Worm (Caenorhabditis elegans) whole organism, early embryonic: ENCODE results near the gene C02F5.3.

Experiments
- ama-1 ChIP-seq: fragments of 150-350 bp; optimal IDR thresholded peaks from 2 replicates; lab custom pipeline; 2014
- flt-1 ChIP-seq: fragments of 200-800 bp; sonication (Bioruptor generic); IDR thresholded peaks from 2 replicates; pipeline ENCODE4 v1.3.6; 2022; ENCODE audit warnings: missing genetic modification characterization, missing compliant biosample characterization
- hmg-4 ChIP-seq: fragments of 200-800 bp; sonication (Bioruptor generic); optimal IDR thresholded peaks from 2 replicates; lab custom pipeline; 2018; ENCODE audit warnings: mild to moderate bottlenecking, missing genetic modification characterization, missing compliant biosample characterization
- hnd-1 ChIP-seq: sonication (generic microtip); optimal IDR thresholded peaks from 2 replicates; lab custom pipeline; 2016; ENCODE audit warnings: missing genetic modification characterization, missing compliant biosample characterization

DNA sequence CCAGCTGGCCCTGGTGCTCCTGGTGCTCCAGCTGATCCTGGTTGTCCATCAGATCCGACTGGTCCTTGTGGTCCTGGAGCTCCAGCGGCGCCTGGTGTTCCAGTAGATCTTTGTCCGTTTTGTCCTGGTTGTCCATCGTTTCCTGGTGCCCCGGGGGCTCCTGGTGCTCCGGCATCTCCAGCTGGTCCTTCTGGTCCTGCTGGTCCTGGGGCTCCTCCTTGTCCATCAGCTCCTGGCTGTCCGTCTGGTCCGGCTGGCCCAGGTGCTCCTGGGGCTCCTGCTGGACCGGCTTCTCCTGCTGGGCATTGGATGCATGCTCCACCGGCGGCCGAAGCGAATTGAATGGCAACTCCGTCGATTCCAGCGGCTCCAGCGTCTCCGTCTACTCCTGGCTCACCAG is 16.9 kb downstream of the C02F5.3 start:
- TF ChIP-seq hnd-1 (tag; lab: Kevin White, UChicago) (no peak), ama-1 (lab: Kevin White, UChicago) (no peak), flt-1 (no peak), hmg-4 (GFP tag; lab: Kevin White, UChicago) (no peak)
